Worm (Caenorhabditis elegans): ENCODE measurements around the gene let-767.

- TF ChIP-seq K09A11.1 (tag; optimal IDR thresholded peaks at IDR 0.05; ENCODE audit: insufficient read depth) (no peak), ama-1 (optimal IDR thresholded peaks at IDR 0.05) (no peak), rnt-1 (tag; optimal IDR thresholded peaks at IDR 0.05) (no peak), madf-2 (tag; optimal IDR thresholded peaks at IDR 0.05) (no peak), ceh-2 (tag; optimal IDR thresholded peaks at IDR 0.05) (no peak)
Measured at ce11 chrIII:6310352-6310751, 29.4 kb downstream of the let-767 start.
